Fruit fly (Drosophila melanogaster) S2 (cell line): ENCODE results near the gene Lsp2.

Source experiments
- CG8478 ChIP-seq: fragments of >200 bp; optimal IDR thresholded peaks from 2 replicates; lab custom pipeline; 2018
- CTCF ChIP-seq, 2 experiments: fragments of >200 bp; optimal IDR thresholded peaks; 2 replicates each; lab custom pipeline; 2018

- no peak for TF ChIP-seq CG8478 (lab: Kevin White, UChicago)
- TF ChIP-seq CTCF (optimal IDR thresholded peaks at IDR 0.05; lab: Kevin White, UChicago), result no peak
Measured at dm6 chr3L:12175382-12175781, 46.2 kb downstream of the Lsp2 start, which contains the start of gene Rh7.
